Fruit fly (Drosophila melanogaster) whole organism, adult: Measurements from ENCODE around the gene mAChR-C.
A peak's percentile ranks its signal among the peaks of the same experiment; 100 is the strongest.

Experiments used
- CG11617 ChIP-seq: fragments of 200-800 bp; sonication (Bioruptor generic); optimal IDR thresholded peaks from 2 replicates; lab custom pipeline; 2017; ENCODE audit warnings: mild to moderate bottlenecking, missing biosample characterization, missing genetic modification reagents, missing genetic modification characterization
- CG12768 ChIP-seq: fragments of 200-800 bp; sonication (Bioruptor generic); optimal IDR thresholded peaks from 2 replicates; lab custom pipeline; 2017; ENCODE audit warnings: missing biosample characterization, missing genetic modification characterization, mild to moderate bottlenecking, moderate library complexity, missing genetic modification reagents
- CG14711 ChIP-seq: fragments of 200-800 bp; sonication (Bioruptor generic); optimal IDR thresholded peaks from 2 replicates; lab custom pipeline; 2018; ENCODE audit warnings: missing biosample characterization, mild to moderate bottlenecking, missing genetic modification characterization, moderate library complexity
- CG1620 ChIP-seq: fragments of 200-800 bp; sonication (Bioruptor generic); optimal IDR thresholded peaks from 2 replicates; lab custom pipeline; 2016; ENCODE audit warnings: missing biosample characterization, missing genetic modification characterization
- CG33017 ChIP-seq: fragments of 200-800 bp; sonication (Bioruptor generic); optimal IDR thresholded peaks from 2 replicates; lab custom pipeline; 2018; ENCODE audit warnings: missing biosample characterization, mild to moderate bottlenecking, missing genetic modification characterization, moderate library complexity
- CG5204 ChIP-seq: fragments of 200-800 bp; sonication (Bioruptor generic); optimal IDR thresholded peaks from 2 replicates; lab custom pipeline; 2016; ENCODE audit warnings: missing biosample characterization, missing genetic modification characterization
- CG7045 ChIP-seq: fragments of 200-800 bp; sonication (Bioruptor generic); optimal IDR thresholded peaks from 2 replicates; lab custom pipeline; 2017; ENCODE audit warnings: missing biosample characterization, mild to moderate bottlenecking, missing genetic modification characterization
- CG7101 ChIP-seq: fragments of 200-800 bp; sonication (Bioruptor generic); optimal IDR thresholded peaks from 2 replicates; lab custom pipeline; 2018; ENCODE audit warnings: missing biosample characterization, mild to moderate bottlenecking, missing genetic modification characterization, moderate library complexity
- Clk ChIP-seq: fragments of 200-800 bp; sonication (Bioruptor generic); optimal IDR thresholded peaks from 2 replicates; lab custom pipeline; 2017; ENCODE audit warnings: missing biosample characterization, missing genetic modification characterization
- Crg-1 ChIP-seq: fragments of 200-800 bp; sonication (Bioruptor generic); optimal IDR thresholded peaks from 2 replicates; lab custom pipeline; 2016; ENCODE audit warnings: missing biosample characterization, missing genetic modification characterization
- Hr96 ChIP-seq: fragments of 200-800 bp; sonication (Bioruptor generic); optimal IDR thresholded peaks from 2 replicates; lab custom pipeline; 2016; ENCODE audit warnings: missing biosample characterization, missing genetic modification characterization
- Mnt ChIP-seq: fragments of 200-800 bp; sonication (Bioruptor generic); optimal IDR thresholded peaks from 2 replicates; lab custom pipeline; 2016; ENCODE audit warnings: missing biosample characterization, mild to moderate bottlenecking, missing genetic modification characterization
- bab1 ChIP-seq: fragments of 200-800 bp; sonication (Bioruptor generic); optimal IDR thresholded peaks from 3 replicates; lab custom pipeline; 2019; ENCODE audit warnings: missing biosample characterization, mild to moderate bottlenecking, missing genetic modification characterization, moderate library complexity
- cic ChIP-seq: fragments of 200-800 bp; sonication (Bioruptor generic); optimal IDR thresholded peaks from 2 replicates; lab custom pipeline; 2017; ENCODE audit warnings: missing biosample characterization, mild to moderate bottlenecking, missing genetic modification characterization, moderate library complexity
- cnc ChIP-seq, 2 experiments: fragments of >200 bp; optimal IDR thresholded peaks; 2 replicates each; lab custom pipeline; 2017
- kay ChIP-seq: fragments of 200-800 bp; sonication (Bioruptor generic); peaks from one replicate; lab custom pipeline; 2016; ENCODE audit warnings: missing biosample characterization, missing genetic modification characterization, borderline replicate concordance
- ovo ChIP-seq: fragments of 200-800 bp; sonication (Bioruptor generic); optimal IDR thresholded peaks from 2 replicates; lab custom pipeline; 2016; ENCODE audit warnings: missing biosample characterization, missing genetic modification characterization
- pad ChIP-seq: fragments of 200-800 bp; sonication (Bioruptor generic); optimal IDR thresholded peaks from 3 replicates; lab custom pipeline; 2017; ENCODE audit warnings: missing biosample characterization, missing genetic modification characterization, mild to moderate bottlenecking, moderate library complexity, missing genetic modification reagents
- tj ChIP-seq: fragments of 200-800 bp; sonication (Bioruptor generic); optimal IDR thresholded peaks from 3 replicates; lab custom pipeline; 2017; ENCODE audit warnings: missing biosample characterization, mild to moderate bottlenecking, missing genetic modification characterization, moderate library complexity
- toe ChIP-seq: fragments of 200-800 bp; sonication (Bioruptor generic); optimal IDR thresholded peaks from 2 replicates; lab custom pipeline; 2016; ENCODE audit warnings: missing biosample characterization, missing genetic modification characterization

Gene mAChR-C

DNA sequence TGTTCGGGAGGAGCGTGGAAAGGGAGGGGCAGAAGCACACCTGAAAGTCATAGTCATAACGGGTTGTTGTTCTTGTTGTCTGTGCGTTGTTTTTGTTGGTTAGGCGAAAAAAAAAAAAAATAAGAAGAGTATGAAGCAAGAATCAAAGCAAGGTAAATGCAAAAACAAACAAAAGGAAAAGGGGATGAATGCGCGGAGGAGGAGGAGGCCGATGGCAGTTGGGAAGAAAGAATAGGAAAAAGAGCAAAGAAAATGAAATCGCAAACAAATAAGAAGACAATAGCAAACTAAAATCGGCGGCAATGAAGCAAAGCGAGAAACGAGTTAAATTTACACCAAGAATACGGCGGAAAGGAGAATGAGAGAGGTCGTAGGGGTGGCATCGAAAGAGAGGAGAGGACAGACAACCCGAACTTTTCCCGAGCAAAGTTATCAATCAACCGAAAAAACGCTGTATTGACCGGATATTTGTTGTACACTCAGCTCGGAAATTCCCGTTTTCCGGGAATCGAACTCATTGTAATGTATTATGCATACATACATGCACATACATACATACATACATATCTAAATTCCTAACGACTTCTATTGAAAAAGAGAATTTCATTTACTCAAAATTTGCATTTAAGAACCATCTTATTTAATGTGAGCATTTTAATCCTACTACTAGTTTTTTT is 28.1 kb upstream of the mAChR-C start:
- TF ChIP-seq bab1 (GFP tag; lab: Kevin White, UChicago) (no peak), tj (GFP tag; lab: Kevin White, UChicago) (no peak), toe (GFP tag; lab: Kevin White, UChicago) (no peak), CG14711 (tag; lab: Kevin White, UChicago) (peak; percentile 28), cnc (optimal IDR thresholded peaks at IDR 0.05; lab: Kevin White, UChicago) (no peak), CG5204 (GFP tag; lab: Kevin White, UChicago) (no peak), Mnt (no peak), ovo (GFP tag; lab: Kevin White, UChicago) (no peak)

DNA sequence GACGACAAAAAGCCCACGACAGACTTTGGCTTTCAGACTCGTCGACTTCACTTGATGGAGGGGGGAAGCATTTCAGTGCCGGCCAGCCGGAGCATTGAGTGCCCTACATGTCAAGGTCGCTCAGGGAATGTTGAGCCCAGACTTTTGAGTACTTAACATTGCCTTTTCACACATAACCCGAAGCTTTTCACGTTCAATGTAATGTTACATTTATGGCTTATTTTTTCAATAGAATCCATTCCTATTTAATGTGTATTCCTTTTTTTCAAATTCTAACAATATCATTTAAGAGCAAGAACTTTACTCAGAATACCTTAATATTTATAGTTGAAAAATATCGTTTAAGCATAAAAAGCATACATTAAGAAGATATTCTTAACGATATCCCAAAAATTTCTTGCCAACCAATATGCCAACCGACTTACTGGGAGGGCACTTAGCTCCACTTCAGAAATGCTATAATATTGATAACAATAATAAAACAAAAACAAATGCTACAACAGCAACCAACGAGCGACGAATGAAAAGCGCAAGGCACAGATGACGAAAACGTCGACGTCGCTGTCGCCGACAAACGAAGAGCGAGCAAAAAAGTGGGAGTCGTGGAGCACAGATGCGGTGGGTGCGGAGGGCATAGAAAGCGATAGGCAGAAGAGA is 27.4 kb upstream of the mAChR-C start:
- no peak for TF ChIP-seq cnc (optimal IDR thresholded peaks at IDR 0.05; lab: Kevin White, UChicago)
- peak; percentile 25 for TF ChIP-seq kay (GFP tag; lab: Kevin White, UChicago)
- TF ChIP-seq CG14711 (tag; lab: Kevin White, UChicago), result peak; percentile 66
- peak; percentile 60 for TF ChIP-seq CG7101
- peak; percentile 82 for TF ChIP-seq pad
- TF ChIP-seq CG12768 (GFP tag; lab: Kevin White, UChicago), result peak; percentile 80
- peak; percentile 86 for TF ChIP-seq CG11617
- peak; percentile 75 for TF ChIP-seq CG1620
- TF ChIP-seq CG7045, result peak; percentile 68
- no peak for TF ChIP-seq ovo (GFP tag; lab: Kevin White, UChicago)
- TF ChIP-seq Crg-1 (GFP tag; lab: Kevin White, UChicago), result no peak
- TF ChIP-seq tj (GFP tag; lab: Kevin White, UChicago), result peak; percentile 58
- peak; percentile 36 for TF ChIP-seq CG5204 (GFP tag; lab: Kevin White, UChicago)
- TF ChIP-seq toe (GFP tag; lab: Kevin White, UChicago), result peak; percentile 48
- peak; percentile 30 for TF ChIP-seq bab1 (GFP tag; lab: Kevin White, UChicago)
- TF ChIP-seq Clk (GFP tag; lab: Kevin White, UChicago), result peak; percentile 63
- TF ChIP-seq cic (GFP tag; lab: Kevin White, UChicago), result no peak
- TF ChIP-seq Mnt, result no peak
- peak; percentile 93 for TF ChIP-seq Hr96

DNA sequence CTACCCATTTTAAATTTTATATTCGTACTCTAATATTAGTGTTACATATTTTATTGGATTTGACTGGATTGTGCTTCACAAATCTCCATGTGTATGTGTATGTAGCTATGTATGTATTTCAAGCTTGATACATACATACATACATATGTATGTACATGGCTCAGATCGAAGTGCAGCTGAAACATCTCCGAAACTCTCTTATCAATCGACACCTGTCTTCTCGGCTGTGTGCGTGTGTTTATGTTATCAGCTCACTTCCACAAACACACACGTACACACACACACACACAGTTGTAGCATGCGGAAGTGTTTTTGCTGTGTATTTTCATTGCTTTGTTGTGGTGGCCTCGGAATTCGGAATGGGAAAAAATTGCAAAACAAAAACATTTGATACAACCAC is 26.8 kb upstream of the mAChR-C start:
- TF ChIP-seq cic (GFP tag; lab: Kevin White, UChicago) (no peak), Clk (GFP tag; lab: Kevin White, UChicago) (no peak), CG7045 (no peak), tj (GFP tag; lab: Kevin White, UChicago) (no peak), Mnt (no peak), bab1 (GFP tag; lab: Kevin White, UChicago) (no peak), CG7101 (no peak), toe (GFP tag; lab: Kevin White, UChicago) (no peak), CG33017 (tag; lab: Kevin White, UChicago) (no peak), CG12768 (GFP tag; lab: Kevin White, UChicago) (no peak), CG14711 (tag; lab: Kevin White, UChicago) (no peak), pad (no peak), Hr96 (no peak), kay (GFP tag; lab: Kevin White, UChicago) (no peak), cnc (optimal IDR thresholded peaks at IDR 0.05; lab: Kevin White, UChicago) (no peak), Crg-1 (GFP tag; lab: Kevin White, UChicago) (no peak)

DNA sequence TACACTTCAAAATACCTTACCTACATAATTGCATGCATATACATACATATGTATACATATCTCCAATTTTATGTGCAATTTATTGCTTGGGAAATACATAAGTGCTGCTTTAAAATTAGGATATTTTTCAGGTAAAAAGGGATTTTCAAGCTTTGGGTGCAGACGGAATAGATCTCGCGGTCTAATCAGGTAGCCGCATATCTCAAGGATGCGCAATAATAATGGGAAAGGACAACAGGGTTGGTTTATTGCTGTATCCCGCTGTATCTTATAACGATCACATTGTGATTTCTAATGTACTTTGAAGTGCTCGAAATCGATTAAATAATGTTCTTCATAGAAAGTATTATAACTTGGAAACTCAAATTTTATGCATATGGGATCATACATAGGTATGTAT is 25.2 kb upstream of the mAChR-C start:
- no peak for TF ChIP-seq bab1 (GFP tag; lab: Kevin White, UChicago)
- no peak for TF ChIP-seq Hr96
- TF ChIP-seq Mnt, result no peak
- no peak for TF ChIP-seq CG1620
- TF ChIP-seq CG5204 (GFP tag; lab: Kevin White, UChicago), result no peak

DNA sequence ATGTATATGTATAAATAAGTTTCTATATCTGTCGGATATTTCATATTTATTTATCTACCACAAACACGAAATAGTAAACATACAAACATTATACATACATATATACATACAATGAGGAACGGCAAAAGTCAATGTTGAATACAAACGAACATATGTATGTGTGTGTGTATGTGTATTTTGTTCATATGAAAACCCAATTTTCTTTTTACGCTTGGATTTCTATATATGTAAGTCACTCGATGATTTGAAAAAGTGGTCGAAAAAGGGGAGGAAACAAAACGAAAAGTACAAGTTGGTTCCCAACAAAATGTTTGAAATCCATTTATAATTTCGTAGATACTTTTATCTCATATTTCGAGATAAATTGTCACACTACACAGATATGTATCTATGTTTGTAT is 24.8 kb upstream of the mAChR-C start:
- TF ChIP-seq CG33017 (tag; lab: Kevin White, UChicago) (no peak), bab1 (GFP tag; lab: Kevin White, UChicago) (no peak), kay (GFP tag; lab: Kevin White, UChicago) (peak; percentile 73), Hr96 (no peak), CG1620 (no peak), tj (GFP tag; lab: Kevin White, UChicago) (no peak), pad (no peak), toe (GFP tag; lab: Kevin White, UChicago) (no peak)

DNA sequence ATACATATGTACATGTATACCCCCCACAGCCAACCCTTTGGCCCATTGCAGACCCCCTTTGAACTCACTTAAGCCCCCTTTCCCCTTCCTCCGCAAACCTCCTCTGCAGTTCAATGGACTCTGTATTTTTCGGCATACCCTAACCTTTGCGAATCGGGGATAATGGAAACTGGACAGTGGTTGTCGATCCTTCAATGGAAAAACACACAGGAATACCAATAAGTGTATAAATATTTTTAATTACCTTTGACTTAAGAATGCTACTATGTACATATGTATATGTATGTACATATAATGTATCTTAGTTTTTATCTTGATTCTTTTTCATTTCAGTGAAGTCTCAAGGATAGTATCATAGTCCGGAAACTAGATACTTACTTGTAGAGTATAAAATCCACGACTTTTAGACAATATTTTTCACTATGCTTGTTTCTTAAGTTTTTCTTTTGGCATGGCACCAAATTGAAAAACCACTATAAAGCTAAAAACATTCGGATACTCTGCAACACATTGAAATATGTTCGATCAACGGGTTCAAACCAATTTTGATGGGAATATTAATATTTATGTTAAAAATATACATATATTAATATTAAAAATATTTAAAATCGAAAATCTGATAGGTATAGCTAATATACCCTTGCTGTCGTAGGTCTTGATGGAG is 24.0 kb upstream of the mAChR-C start:
- peak; percentile 72 for TF ChIP-seq bab1 (GFP tag; lab: Kevin White, UChicago)
- TF ChIP-seq CG33017 (tag; lab: Kevin White, UChicago), result peak; percentile 10
- TF ChIP-seq CG7101, result peak; percentile 16
- TF ChIP-seq ovo (GFP tag; lab: Kevin White, UChicago), result no peak
- TF ChIP-seq cic (GFP tag; lab: Kevin White, UChicago), result no peak
- TF ChIP-seq CG14711 (tag; lab: Kevin White, UChicago), result peak; percentile 52
